Fruit fly (Drosophila melanogaster) whole organism, prepupa: ENCODE measurements around the gene fzr.

Experiments used
- Blimp-1 ChIP-seq: fragments of 200-800 bp; sonication (Bioruptor generic); optimal IDR thresholded peaks from 3 replicates; lab custom pipeline; 2017; ENCODE audit warnings: missing biosample characterization, missing genetic modification characterization, mild to moderate bottlenecking, moderate library complexity, missing genetic modification reagents
- CG10631 ChIP-seq: fragments of 200-800 bp; sonication (Bioruptor generic); optimal IDR thresholded peaks from 2 replicates; lab custom pipeline; 2016; ENCODE audit warnings: missing biosample characterization, missing genetic modification characterization
- CG10669 ChIP-seq: fragments of 200-800 bp; sonication (Bioruptor generic); optimal IDR thresholded peaks from 3 replicates; lab custom pipeline; 2018; ENCODE audit warnings: missing biosample characterization, mild to moderate bottlenecking, missing genetic modification characterization, moderate library complexity
- CG11902 ChIP-seq: fragments of 200-800 bp; sonication (Bioruptor generic); optimal IDR thresholded peaks from 3 replicates; lab custom pipeline; 2016; ENCODE audit warnings: missing biosample characterization, missing genetic modification characterization
- CG1621 ChIP-seq: fragments of 200-800 bp; sonication (Bioruptor generic); optimal IDR thresholded peaks from 3 replicates; lab custom pipeline; 2018; ENCODE audit warnings: missing biosample characterization, mild to moderate bottlenecking, missing genetic modification characterization
- CG3032 ChIP-seq: fragments of 200-800 bp; optimal IDR thresholded peaks from 2 replicates; lab custom pipeline; 2019; ENCODE audit warnings: missing biosample characterization, mild to moderate bottlenecking, missing genetic modification characterization, moderate library complexity
- CG31627 ChIP-seq: fragments of 200-800 bp; sonication (Bioruptor generic); optimal IDR thresholded peaks from 3 replicates; lab custom pipeline; 2016; ENCODE audit warnings: missing biosample characterization, missing genetic modification characterization
- CG32006 ChIP-seq: fragments of 200-800 bp; sonication (Bioruptor generic); optimal IDR thresholded peaks from 3 replicates; lab custom pipeline; 2017; ENCODE audit warnings: missing biosample characterization, mild to moderate bottlenecking, missing genetic modification characterization
- CG34406 ChIP-seq: fragments of 200-800 bp; sonication (Bioruptor generic); optimal IDR thresholded peaks from 3 replicates; lab custom pipeline; 2016; ENCODE audit warnings: missing biosample characterization, missing genetic modification characterization
- CG6163 ChIP-seq: fragments of 200-800 bp; sonication (Bioruptor generic); IDR thresholded peaks from 3 replicates; pipeline ENCODE4 v1.3.6; 2022; ENCODE audit warnings: missing biosample characterization, missing genetic modification characterization
- CG6276 ChIP-seq: fragments of 200-800 bp; sonication (Bioruptor generic); optimal IDR thresholded peaks from 2 replicates; lab custom pipeline; 2017; ENCODE audit warnings: missing biosample characterization, mild to moderate bottlenecking, missing genetic modification characterization
- CG6854 ChIP-seq: fragments of 200-800 bp; sonication (Bioruptor generic); optimal IDR thresholded peaks from 2 replicates; lab custom pipeline; 2017; ENCODE audit warnings: missing biosample characterization, mild to moderate bottlenecking, missing genetic modification characterization
- CG7368 ChIP-seq: fragments of 200-800 bp; sonication (Bioruptor generic); optimal IDR thresholded peaks from 3 replicates; lab custom pipeline; 2016; ENCODE audit warnings: missing biosample characterization, missing genetic modification characterization
- CG8119 ChIP-seq: fragments of 200-800 bp; sonication (Bioruptor generic); IDR thresholded peaks from 3 replicates; pipeline ENCODE4 v1.3.6; 2022; ENCODE audit warnings: missing biosample characterization, missing genetic modification characterization
- CG8319 ChIP-seq: fragments of 200-800 bp; sonication (Bioruptor generic); optimal IDR thresholded peaks from 3 replicates; lab custom pipeline; 2016; ENCODE audit warnings: missing biosample characterization, missing genetic modification characterization
- CG8632 ChIP-seq: fragments of 200-800 bp; sonication (Bioruptor generic); optimal IDR thresholded peaks from 3 replicates; lab custom pipeline; 2016; ENCODE audit warnings: missing biosample characterization, missing genetic modification characterization
- CG9139 ChIP-seq: fragments of 200-800 bp; sonication (Bioruptor generic); optimal IDR thresholded peaks from 3 replicates; lab custom pipeline; 2017; ENCODE audit warnings: missing biosample characterization, mild to moderate bottlenecking, missing genetic modification characterization
- Eip75B ChIP-seq: fragments of 200-800 bp; sonication (Bioruptor generic); optimal IDR thresholded peaks from 3 replicates; lab custom pipeline; 2016; ENCODE audit warnings: missing biosample characterization, missing genetic modification characterization
- Eip78C ChIP-seq: fragments of 200-800 bp; sonication (Bioruptor generic); peaks from one replicate; lab custom pipeline; 2016; ENCODE audit warnings: missing biosample characterization, missing genetic modification characterization
- Eip93F ChIP-seq: fragments of 200-800 bp; sonication (Bioruptor generic); optimal IDR thresholded peaks from 2 replicates; lab custom pipeline; 2016; ENCODE audit warnings: missing biosample characterization, mild to moderate bottlenecking, missing genetic modification characterization
- Ets21C ChIP-seq: fragments of 200-800 bp; sonication (Bioruptor generic); optimal IDR thresholded peaks from 3 replicates; lab custom pipeline; 2016; ENCODE audit warnings: missing biosample characterization, missing genetic modification characterization
- Ets96B ChIP-seq: fragments of 200-800 bp; optimal IDR thresholded peaks from 2 replicates; lab custom pipeline; 2019; ENCODE audit warnings: missing biosample characterization, mild to moderate bottlenecking, missing genetic modification characterization, moderate library complexity
- Gug ChIP-seq: fragments of 200-800 bp; sonication (Bioruptor generic); IDR thresholded peaks from 2 replicates; pipeline ENCODE4 v1.3.6; 2022; ENCODE audit warnings: missing biosample characterization, missing genetic modification characterization
- Hr38 ChIP-seq: sonication (Bioruptor generic); optimal IDR thresholded peaks from 2 replicates; lab custom pipeline; 2016; ENCODE audit warnings: missing biosample characterization, missing genetic modification characterization
- Hr39 ChIP-seq: fragments of 200-800 bp; sonication (Bioruptor generic); optimal IDR thresholded peaks from 2 replicates; lab custom pipeline; 2016; ENCODE audit warnings: missing biosample characterization, missing genetic modification characterization
- Hr4 ChIP-seq: fragments of 200-800 bp; sonication (Bioruptor generic); optimal IDR thresholded peaks from 3 replicates; lab custom pipeline; 2016; ENCODE audit warnings: missing biosample characterization, missing genetic modification characterization
- Lpt ChIP-seq: fragments of 200-800 bp; sonication (Bioruptor generic); optimal IDR thresholded peaks from 3 replicates; lab custom pipeline; 2016; ENCODE audit warnings: missing biosample characterization, missing genetic modification characterization
- Met ChIP-seq: fragments of 200-800 bp; sonication (Bioruptor generic); optimal IDR thresholded peaks from 3 replicates; lab custom pipeline; 2016; ENCODE audit warnings: missing biosample characterization, missing genetic modification characterization
- OdsH ChIP-seq: fragments of 200-800 bp; sonication (Bioruptor generic); optimal IDR thresholded peaks from 3 replicates; lab custom pipeline; 2016; ENCODE audit warnings: missing biosample characterization, missing genetic modification characterization
- Smox ChIP-seq: fragments of 200-800 bp; sonication (Bioruptor generic); optimal IDR thresholded peaks from 3 replicates; lab custom pipeline; 2016; ENCODE audit warnings: missing biosample characterization, missing genetic modification characterization
- Sox14 ChIP-seq: fragments of 200-800 bp; sonication (Bioruptor generic); optimal IDR thresholded peaks from 3 replicates; lab custom pipeline; 2016; ENCODE audit warnings: missing biosample characterization, missing genetic modification characterization
- Sox15 ChIP-seq: fragments of 200-800 bp; sonication (Bioruptor generic); optimal IDR thresholded peaks from 3 replicates; lab custom pipeline; 2016; ENCODE audit warnings: missing biosample characterization, missing genetic modification characterization
- achi ChIP-seq: fragments of 200-800 bp; sonication (Bioruptor generic); optimal IDR thresholded peaks from 3 replicates; lab custom pipeline; 2016; ENCODE audit warnings: missing biosample characterization, missing genetic modification characterization
- acj6 ChIP-seq: fragments of 200-800 bp; sonication (Bioruptor generic); optimal IDR thresholded peaks from 3 replicates; lab custom pipeline; 2016; ENCODE audit warnings: missing biosample characterization, missing genetic modification characterization
- dac ChIP-seq: fragments of 200-800 bp; sonication (Bioruptor generic); optimal IDR thresholded peaks from 2 replicates; lab custom pipeline; 2017; ENCODE audit warnings: missing biosample characterization, mild to moderate bottlenecking, missing genetic modification characterization
- dsx ChIP-seq: fragments of 200-800 bp; optimal IDR thresholded peaks from 3 replicates; lab custom pipeline; 2019; ENCODE audit warnings: missing biosample characterization, mild to moderate bottlenecking, missing genetic modification characterization, moderate library complexity; ENCODE audit not compliant: poor library complexity, severe bottlenecking
- fd85E ChIP-seq: fragments of 200-800 bp; sonication (Bioruptor generic); optimal IDR thresholded peaks from 3 replicates; lab custom pipeline; 2016; ENCODE audit warnings: missing biosample characterization, missing genetic modification characterization
- fkh ChIP-seq: fragments of 200-800 bp; sonication (Bioruptor generic); optimal IDR thresholded peaks from 3 replicates; lab custom pipeline; 2017; ENCODE audit warnings: missing biosample characterization, mild to moderate bottlenecking, missing genetic modification characterization, moderate library complexity
- pdm3 ChIP-seq: fragments of 200-800 bp; sonication (Bioruptor generic); optimal IDR thresholded peaks from 3 replicates; lab custom pipeline; 2016; ENCODE audit warnings: missing biosample characterization, missing genetic modification characterization
- salr ChIP-seq, 2 experiments: fragments of 200-800 bp; sonication (Bioruptor generic); optimal IDR thresholded peaks; 3 replicates each; lab custom pipeline; 2016 to 2018; ENCODE audit warnings: missing biosample characterization in 2 of 2, missing genetic modification characterization in 2 of 2, mild to moderate bottlenecking in 1 of 2
- spab ChIP-seq: fragments of 200-800 bp; sonication (Bioruptor generic); optimal IDR thresholded peaks from 2 replicates; lab custom pipeline; 2017; ENCODE audit warnings: missing biosample characterization, mild to moderate bottlenecking, missing genetic modification characterization, missing genetic modification reagents
- ss ChIP-seq, 2 experiments: fragments of 200-800 bp; sonication (Bioruptor generic); optimal IDR thresholded peaks; 2 replicates in 1 of 2; 3 replicates in 1 of 2; lab custom pipeline; 2017 to 2018; ENCODE audit warnings: mild to moderate bottlenecking in 2 of 2, missing biosample characterization in 2 of 2, missing genetic modification characterization in 2 of 2, moderate library complexity in 1 of 2
- svp ChIP-seq: fragments of 200-800 bp; sonication (Bioruptor generic); peaks from one replicate; lab custom pipeline; 2016; ENCODE audit warnings: missing biosample characterization, missing genetic modification characterization
- topi ChIP-seq: fragments of 200-800 bp; sonication (Bioruptor generic); optimal IDR thresholded peaks from 3 replicates; lab custom pipeline; 2016; ENCODE audit warnings: missing biosample characterization, missing genetic modification characterization
- vri ChIP-seq: fragments of 200-800 bp; sonication (Bioruptor generic); optimal IDR thresholded peaks from 3 replicates; lab custom pipeline; 2016; ENCODE audit warnings: missing biosample characterization, mild to moderate bottlenecking, missing genetic modification characterization

The fzr gene

dm6 chrX:4699370-4699769 is 20.0 kb upstream of the fzr start:
- no peak for TF ChIP-seq CG9139 (GFP tag; lab: Kevin White, UChicago)
- no peak for TF ChIP-seq CG10669 (GFP tag; lab: Kevin White, UChicago)
- no peak for TF ChIP-seq Eip93F (GFP tag; lab: Kevin White, UChicago)
- TF ChIP-seq fkh (GFP tag; lab: Kevin White, UChicago) = no peak
- TF ChIP-seq topi (GFP tag; lab: Kevin White, UChicago) = no peak

- TF ChIP-seq CG34406 (GFP tag; lab: Kevin White, UChicago) (no peak), CG6854 (no peak), Ets21C (GFP tag; lab: Kevin White, UChicago) (no peak)
Measured at dm6 chrX:4694104-4694503, 14.8 kb upstream of the fzr start.

- 0 out of 3 replicates have a peak, but pooled peaks have one; percentile 10 for TF ChIP-seq CG6163 (GFP tag; lab: Robert Waterston, UW)
- TF ChIP-seq Lpt (GFP tag; lab: Kevin White, UChicago) = no peak
Measured at dm6 chrX:4692963-4693362, 13.6 kb upstream of the fzr start.

dm6 chrX:4691226-4691625 is 11.9 kb upstream of the fzr start:
- TF ChIP-seq Met (GFP tag; lab: Kevin White, UChicago) (no peak), Hr38 (GFP tag; lab: Kevin White, UChicago) (no peak), dsx (GFP tag; lab: Kevin White, UChicago) (peak; percentile 27), fkh (GFP tag; lab: Kevin White, UChicago) (no peak), CG9139 (GFP tag; lab: Kevin White, UChicago) (no peak), pdm3 (GFP tag; lab: Kevin White, UChicago) (peak; percentile 8), Sox15 (GFP tag; lab: Kevin White, UChicago) (no peak), dac (GFP tag; lab: Kevin White, UChicago) (no peak), acj6 (GFP tag; lab: Kevin White, UChicago) (peak; percentile 28), svp (GFP tag; lab: Kevin White, UChicago) (peak; percentile 42), CG6854 (no peak), CG6276 (peak; percentile 14), Sox14 (GFP tag; lab: Kevin White, UChicago) (no peak), CG31627 (GFP tag; lab: Kevin White, UChicago) (no peak), spab (no peak), OdsH (GFP tag; lab: Kevin White, UChicago) (peak; percentile 34), CG1621 (peak; percentile 14), CG7368 (GFP tag; lab: Kevin White, UChicago) (no peak), Eip78C (GFP tag; lab: Kevin White, UChicago) (peak; percentile 66), CG8319 (no peak), CG3032 (tag; lab: Kevin White, UChicago) (peak; percentile 49), achi (GFP tag; lab: Kevin White, UChicago) (peak; percentile 35), CG10631 (GFP tag; lab: Kevin White, UChicago) (peak; percentile 49), CG11902 (no peak), ss (GFP tag; optimal IDR thresholded peaks at IDR 0.05; lab: Kevin White, UChicago) (peak in 1 of 2 experiments; percentile 18), CG8632 (peak; percentile 20), Blimp-1 (GFP tag; lab: Kevin White, UChicago) (no peak), Smox (GFP tag; lab: Kevin White, UChicago) (no peak), Ets96B (tag; lab: Kevin White, UChicago) (peak; percentile 39), Eip75B (GFP tag; lab: Kevin White, UChicago) (no peak), Gug (GFP tag; lab: Robert Waterston, UW) (no peak), CG8119 (GFP tag; lab: Robert Waterston, UW) (no peak), CG32006 (peak; percentile 57), Lpt (GFP tag; lab: Kevin White, UChicago) (peak; percentile 13), Ets21C (GFP tag; lab: Kevin White, UChicago) (no peak), Hr39 (no peak), topi (GFP tag; lab: Kevin White, UChicago) (no peak), CG10669 (GFP tag; lab: Kevin White, UChicago) (peak; percentile 49), vri (GFP tag; lab: Kevin White, UChicago) (no peak), salr (GFP tag; optimal IDR thresholded peaks at IDR 0.05; lab: Kevin White, UChicago) (peak in 1 of 2 experiments; percentile 7), fd85E (GFP tag; lab: Kevin White, UChicago) (no peak), Hr4 (no peak)
